Worm (Caenorhabditis elegans) whole organism, late embryonic: ENCODE data around the gene C45H4.18.

Experiments
- C08G9.2 ChIP-seq: sonication (generic microtip); optimal IDR thresholded peaks from 2 replicates; lab custom pipeline; 2016; ENCODE audit warnings: mild to moderate bottlenecking, missing genetic modification characterization, moderate library complexity, missing compliant biosample characterization
- C38D4.7 ChIP-seq: fragments of 200-800 bp; sonication (Bioruptor generic); optimal IDR thresholded peaks from 2 replicates; lab custom pipeline; 2018; ENCODE audit warnings: mild to moderate bottlenecking, missing genetic modification characterization, moderate library complexity, missing compliant biosample characterization
- K02D7.2 ChIP-seq: sonication (generic microtip); optimal IDR thresholded peaks from 2 replicates; lab custom pipeline; 2017; ENCODE audit warnings: mild to moderate bottlenecking, missing genetic modification characterization, missing compliant biosample characterization
- K09A11.1 ChIP-seq: sonication (generic microtip); optimal IDR thresholded peaks from 2 replicates; lab custom pipeline; 2017; ENCODE audit warnings: antibody characterized with exemption, mild to moderate bottlenecking, missing genetic modification characterization, missing compliant biosample characterization; ENCODE audit not compliant: insufficient read depth
- Y22D7AL.16 ChIP-seq: sonication (generic microtip); optimal IDR thresholded peaks from 2 replicates; lab custom pipeline; 2016; ENCODE audit warnings: missing genetic modification characterization, missing compliant biosample characterization
- ahr-1 ChIP-seq: sonication (generic microtip); optimal IDR thresholded peaks from 2 replicates; lab custom pipeline; 2016; ENCODE audit warnings: missing genetic modification characterization, missing compliant biosample characterization
- ceh-19 ChIP-seq: fragments of 200-800 bp; sonication (Bioruptor generic); optimal IDR thresholded peaks from 2 replicates; lab custom pipeline; 2018; ENCODE audit warnings: mild to moderate bottlenecking, missing genetic modification characterization, missing compliant biosample characterization
- ceh-2 ChIP-seq: sonication (generic microtip); optimal IDR thresholded peaks from 2 replicates; lab custom pipeline; 2016; ENCODE audit warnings: missing genotype, missing genetic modification characterization, missing compliant biosample characterization
- ceh-31 ChIP-seq: sonication (generic microtip); optimal IDR thresholded peaks from 2 replicates; lab custom pipeline; 2016; ENCODE audit warnings: missing genetic modification characterization, missing compliant biosample characterization
- ceh-34 ChIP-seq: sonication (generic microtip); optimal IDR thresholded peaks from 2 replicates; lab custom pipeline; 2016; ENCODE audit warnings: mild to moderate bottlenecking, missing genetic modification characterization, missing compliant biosample characterization
- ceh-45 ChIP-seq: fragments of 200-800 bp; sonication (Bioruptor generic); IDR thresholded peaks from 2 replicates; pipeline ENCODE4 v1.3.6; 2022; ENCODE audit warnings: missing genetic modification reagents, missing genetic modification characterization, missing compliant biosample characterization
- dve-1 ChIP-seq: sonication (generic microtip); optimal IDR thresholded peaks from 2 replicates; lab custom pipeline; 2017; ENCODE audit warnings: antibody characterized with exemption, mild to moderate bottlenecking, missing genetic modification characterization, missing compliant biosample characterization
- elt-4 ChIP-seq: sonication (generic microtip); optimal IDR thresholded peaks from 2 replicates; lab custom pipeline; 2016; ENCODE audit warnings: missing genetic modification characterization, missing compliant biosample characterization
- ets-4 ChIP-seq: sonication (generic microtip); optimal IDR thresholded peaks from 2 replicates; lab custom pipeline; 2016; ENCODE audit warnings: missing genetic modification characterization, missing compliant biosample characterization
- eyg-1 ChIP-seq: sonication (generic microtip); optimal IDR thresholded peaks from 2 replicates; lab custom pipeline; 2016; ENCODE audit warnings: missing genotype, missing genetic modification characterization, missing compliant biosample characterization
- fax-1 ChIP-seq: sonication (generic microtip); optimal IDR thresholded peaks from 2 replicates; lab custom pipeline; 2016; ENCODE audit warnings: missing genotype, missing genetic modification characterization, missing compliant biosample characterization
- hlh-13 ChIP-seq: fragments of 200-800 bp; sonication (Bioruptor generic); optimal IDR thresholded peaks from 2 replicates; lab custom pipeline; 2018; ENCODE audit warnings: mild to moderate bottlenecking, missing genetic modification characterization, missing compliant biosample characterization
- hlh-15 ChIP-seq: sonication (generic microtip); optimal IDR thresholded peaks from 2 replicates; lab custom pipeline; 2016; ENCODE audit warnings: missing genetic modification characterization, missing compliant biosample characterization
- hlh-30 ChIP-seq: sonication (generic microtip); optimal IDR thresholded peaks from 2 replicates; lab custom pipeline; 2017; ENCODE audit warnings: antibody characterized with exemption, missing genetic modification characterization, missing compliant biosample characterization; ENCODE audit not compliant: insufficient read depth
- hlh-6 ChIP-seq: sonication (generic microtip); optimal IDR thresholded peaks from 2 replicates; lab custom pipeline; 2016; ENCODE audit warnings: missing genotype, missing genetic modification characterization, missing compliant biosample characterization
- hlh-8 ChIP-seq: sonication (generic microtip); optimal IDR thresholded peaks from 2 replicates; lab custom pipeline; 2016; ENCODE audit warnings: missing genotype, missing genetic modification characterization, missing compliant biosample characterization
- lin-11 ChIP-seq: fragments of 200-800 bp; sonication (Bioruptor generic); optimal IDR thresholded peaks from 2 replicates; lab custom pipeline; 2018; ENCODE audit warnings: mild to moderate bottlenecking, missing genetic modification characterization, missing compliant biosample characterization
- madf-2 ChIP-seq: sonication (generic microtip); optimal IDR thresholded peaks from 2 replicates; lab custom pipeline; 2017; ENCODE audit warnings: missing genetic modification characterization, missing compliant biosample characterization
- mec-3 ChIP-seq: sonication (generic microtip); optimal IDR thresholded peaks from 2 replicates; lab custom pipeline; 2016; ENCODE audit warnings: borderline replicate concordance, missing genetic modification characterization, missing compliant biosample characterization
- pag-3 ChIP-seq: sonication (generic microtip); optimal IDR thresholded peaks from 2 replicates; lab custom pipeline; 2016; ENCODE audit warnings: missing compliant biosample characterization, missing genetic modification characterization, borderline replicate concordance
- pat-9 ChIP-seq: fragments of 200-800 bp; sonication (Bioruptor generic); optimal IDR thresholded peaks from 2 replicates; lab custom pipeline; 2018; ENCODE audit warnings: mild to moderate bottlenecking, missing genetic modification characterization, moderate library complexity, missing compliant biosample characterization
- pax-1 ChIP-seq: fragments of 150-350 bp; optimal IDR thresholded peaks from 2 replicates; lab custom pipeline; 2014; ENCODE audit warnings: missing biosample characterization, missing genetic modification characterization
- pha-2 ChIP-seq: sonication (generic microtip); optimal IDR thresholded peaks from 2 replicates; lab custom pipeline; 2017; ENCODE audit warnings: mild to moderate bottlenecking, missing genetic modification characterization, missing compliant biosample characterization
- pha-4 ChIP-seq: fragments of 150-350 bp; optimal IDR thresholded peaks from 2 replicates; lab custom pipeline; 2018; ENCODE audit warnings: missing biosample characterization, missing genetic modification reagents, missing genetic modification characterization
- pros-1 ChIP-seq: fragments of 150-350 bp; optimal IDR thresholded peaks from 2 replicates; lab custom pipeline; 2014; ENCODE audit warnings: missing biosample characterization, missing genetic modification reagents, missing genetic modification characterization
- ref-2 ChIP-seq: sonication (generic microtip); optimal IDR thresholded peaks from 2 replicates; lab custom pipeline; 2016; ENCODE audit warnings: missing genetic modification characterization, missing compliant biosample characterization
- rnt-1 ChIP-seq: sonication (generic microtip); optimal IDR thresholded peaks from 2 replicates; lab custom pipeline; 2016; ENCODE audit warnings: missing genetic modification characterization, missing compliant biosample characterization
- sox-2 ChIP-seq: fragments of 200-800 bp; sonication (Bioruptor generic); IDR thresholded peaks from 2 replicates; pipeline ENCODE4 v1.3.6; 2022; ENCODE audit warnings: missing genetic modification reagents, missing genetic modification characterization, missing compliant biosample characterization
- sox-4 ChIP-seq: sonication (generic microtip); optimal IDR thresholded peaks from 2 replicates; lab custom pipeline; 2017; ENCODE audit warnings: mild to moderate bottlenecking, missing genetic modification characterization, inconsistent platforms, missing compliant biosample characterization
- syd-9 ChIP-seq: sonication (generic microtip); optimal IDR thresholded peaks from 2 replicates; lab custom pipeline; 2016; ENCODE audit warnings: mild to moderate bottlenecking, missing genetic modification characterization, moderate library complexity, missing compliant biosample characterization
- tbx-7 ChIP-seq: sonication (generic microtip); optimal IDR thresholded peaks from 2 replicates; lab custom pipeline; 2016; ENCODE audit warnings: missing genotype, missing genetic modification characterization, missing compliant biosample characterization
- unc-55 ChIP-seq: sonication (generic microtip); optimal IDR thresholded peaks from 2 replicates; lab custom pipeline; 2017; ENCODE audit warnings: missing biosample characterization, missing genetic modification reagents, missing genetic modification characterization
- unc-86 ChIP-seq: sonication (generic microtip); optimal IDR thresholded peaks from 2 replicates; lab custom pipeline; 2016; ENCODE audit warnings: missing genetic modification characterization, missing compliant biosample characterization
- zip-5 ChIP-seq: sonication (generic microtip); optimal IDR thresholded peaks from 2 replicates; lab custom pipeline; 2016; ENCODE audit warnings: missing genetic modification characterization, missing compliant biosample characterization

The C45H4.18 gene

ce11 chrV:2153274-2153673, 22.1 kb upstream of the C45H4.18 start, which contains the start of gene srbc-23:
Gene srbc-23, plus strand, starts transcription at chrV:2153574.
- TF ChIP-seq syd-9 (no peak), tbx-7 (tag; lab: Kevin White, UChicago) (no peak), K09A11.1 (tag; lab: Kevin White, UChicago) (no peak), unc-86 (tag; lab: Kevin White, UChicago) (no peak)

ce11 chrV:2155232-2155631, 20.1 kb upstream of the C45H4.18 start, which contains the start of gene srbc-21:
Gene srbc-21, plus strand, starts transcription at chrV:2155532.
- TF ChIP-seq sox-4 (tag; lab: Kevin White, UChicago) (no peak), dve-1 (no peak), madf-2 (tag; lab: Kevin White, UChicago) (no peak), ceh-31 (tag; lab: Kevin White, UChicago) (no peak), ceh-19 (no peak), lin-11 (tag; lab: Kevin White, UChicago) (no peak)

ce11 chrV:2156830-2157229, 18.5 kb upstream of the C45H4.18 start, which contains the start of gene srbc-22:
Gene srbc-22, plus strand, starts transcription at chrV:2157130.
- TF ChIP-seq pha-4 (tag; lab: Kevin White, UChicago) (no peak), K02D7.2 (tag; lab: Kevin White, UChicago) (no peak), sox-2 (no peak), unc-86 (tag; lab: Kevin White, UChicago) (no peak)

ce11 chrV:2159331-2159730, 16.0 kb upstream of the C45H4.18 start, which contains the start of gene C45H4.14:
Gene C45H4.14, minus strand, starts transcription at chrV:2159431.
- no peak for TF ChIP-seq pax-1 (tag; lab: Kevin White, UChicago)
- TF ChIP-seq C08G9.2 (tag; lab: Kevin White, UChicago), result no peak
- no peak for TF ChIP-seq hlh-6
- TF ChIP-seq C38D4.7 (GFP tag; lab: Kevin White, UChicago), result no peak
- no peak for TF ChIP-seq tbx-7 (tag; lab: Kevin White, UChicago)

- no peak for TF ChIP-seq syd-9
- no peak for TF ChIP-seq unc-55
- TF ChIP-seq hlh-8 (tag; lab: Kevin White, UChicago), result no peak
- TF ChIP-seq mec-3 (tag; lab: Kevin White, UChicago), result no peak
- TF ChIP-seq elt-4 (tag; lab: Kevin White, UChicago), result no peak
- TF ChIP-seq fax-1 (tag; lab: Kevin White, UChicago), result no peak
- no peak for TF ChIP-seq sox-2
- no peak for TF ChIP-seq rnt-1
- no peak for TF ChIP-seq pha-4 (tag; lab: Kevin White, UChicago)
- no peak for TF ChIP-seq ceh-2 (tag; lab: Kevin White, UChicago)
- no peak for TF ChIP-seq pax-1 (tag; lab: Kevin White, UChicago)
- no peak for TF ChIP-seq ref-2 (tag; lab: Kevin White, UChicago)
- TF ChIP-seq ets-4 (tag; lab: Kevin White, UChicago), result no peak
- no peak for TF ChIP-seq hlh-15 (tag; lab: Kevin White, UChicago)
- no peak for TF ChIP-seq unc-86 (tag; lab: Kevin White, UChicago)
Observed at ce11 chrV:2163735-2164134, 11.6 kb upstream of the C45H4.18 start, which contains the start of gene str-255. Gene str-255, minus strand, starts transcription at chrV:2163835.

- TF ChIP-seq hlh-13 (GFP tag; lab: Kevin White, UChicago) (no peak), ceh-31 (tag; lab: Kevin White, UChicago) (no peak)
Observed at ce11 chrV:2166679-2167078, 8.7 kb upstream of the C45H4.18 start, which contains the start of gene srbc-19. Gene srbc-19, minus strand, starts transcription at chrV:2166779.

- TF ChIP-seq ceh-34 (tag; lab: Kevin White, UChicago), result no peak
- no peak for TF ChIP-seq lin-11 (tag; lab: Kevin White, UChicago)
- TF ChIP-seq pros-1 (tag; lab: Kevin White, UChicago), result no peak
- no peak for TF ChIP-seq hlh-30 (tag; lab: Kevin White, UChicago)
- no peak for TF ChIP-seq Y22D7AL.16 (tag; lab: Kevin White, UChicago)
- TF ChIP-seq pha-2 (tag; lab: Kevin White, UChicago), result no peak
- no peak for TF ChIP-seq dve-1
- no peak for TF ChIP-seq ceh-45
- TF ChIP-seq sox-2, result no peak
- no peak for TF ChIP-seq pag-3
- TF ChIP-seq pax-1 (tag; lab: Kevin White, UChicago), result no peak
- TF ChIP-seq zip-5 (tag; lab: Kevin White, UChicago), result no peak
- no peak for TF ChIP-seq ets-4 (tag; lab: Kevin White, UChicago)
- TF ChIP-seq ahr-1 (tag; lab: Kevin White, UChicago), result no peak
- no peak for TF ChIP-seq hlh-13 (GFP tag; lab: Kevin White, UChicago)
- no peak for TF ChIP-seq pat-9
- TF ChIP-seq eyg-1, result no peak
Observed at ce11 chrV:2174465-2174864, 877 bp upstream of the C45H4.18 start.
